Worm (Caenorhabditis elegans): ENCODE data around the gene che-6.

- TF ChIP-seq him-1 (tag; optimal IDR thresholded peaks at IDR 0.05) (no peak), W03F9.2 (tag; optimal IDR thresholded peaks at IDR 0.05) (no peak)
Measured at ce11 chrIV:2130714-2131113, 19.5 kb upstream of the che-6 start, which contains the start of gene prmt-6.
